Fruit fly (Drosophila melanogaster) whole organism, embryonic: ENCODE data around the gene CG6415.

Experiments
- Atf3 ChIP-seq: fragments of 200-800 bp; sonication (Bioruptor generic); optimal IDR thresholded peaks from 3 replicates; lab custom pipeline; 2016; ENCODE audit warnings: missing biosample characterization, missing genetic modification characterization
- Blimp-1 ChIP-seq: fragments of 200-800 bp; sonication (Bioruptor generic); optimal IDR thresholded peaks from 3 replicates; lab custom pipeline; 2018; ENCODE audit warnings: missing biosample characterization, missing genetic modification characterization, mild to moderate bottlenecking, moderate library complexity, missing genetic modification reagents
- BtbVII ChIP-seq: fragments of 200-800 bp; sonication (Bioruptor generic); optimal IDR thresholded peaks from 3 replicates; lab custom pipeline; 2017; ENCODE audit warnings: missing biosample characterization, mild to moderate bottlenecking, missing genetic modification characterization
- CG10979 ChIP-seq: fragments of 200-800 bp; sonication (Bioruptor generic); optimal IDR thresholded peaks from 2 replicates; lab custom pipeline; 2018; ENCODE audit warnings: missing biosample characterization, mild to moderate bottlenecking, missing genetic modification characterization, moderate library complexity
- CG11085 ChIP-seq: fragments of 200-800 bp; sonication (Bioruptor generic); IDR thresholded peaks from 2 replicates; pipeline ENCODE4 v1.3.6; 2022; ENCODE audit warnings: missing biosample characterization, missing genetic modification characterization
- CG11247 ChIP-seq: fragments of 200-800 bp; sonication (Bioruptor generic); IDR thresholded peaks from 2 replicates; pipeline ENCODE4 v1.3.6; 2022; ENCODE audit warnings: missing biosample characterization, missing genetic modification characterization
- CG13624 ChIP-seq: fragments of 200-800 bp; sonication (Bioruptor generic); optimal IDR thresholded peaks from 2 replicates; lab custom pipeline; 2016; ENCODE audit warnings: missing biosample characterization, missing genetic modification characterization
- CG1647 ChIP-seq: fragments of 200-800 bp; sonication (Bioruptor generic); optimal IDR thresholded peaks from 3 replicates; lab custom pipeline; 2016; ENCODE audit warnings: missing biosample characterization, missing genetic modification characterization
- CG17612 ChIP-seq: fragments of 200-800 bp; sonication (Bioruptor generic); IDR thresholded peaks from 2 replicates; pipeline ENCODE4 v1.3.6; 2022; ENCODE audit warnings: missing biosample characterization, missing genetic modification characterization
- CG18599 ChIP-seq: fragments of 200-800 bp; sonication (Bioruptor generic); optimal IDR thresholded peaks from 3 replicates; lab custom pipeline; 2017; ENCODE audit warnings: missing biosample characterization, missing genetic modification characterization, mild to moderate bottlenecking, moderate library complexity, missing genetic modification reagents
- CG18619 ChIP-seq: fragments of 200-800 bp; sonication (Bioruptor generic); optimal IDR thresholded peaks from 3 replicates; lab custom pipeline; 2017; ENCODE audit warnings: missing biosample characterization, mild to moderate bottlenecking, missing genetic modification characterization
- CG2875 ChIP-seq: fragments of 200-800 bp; sonication (Bioruptor generic); optimal IDR thresholded peaks from 2 replicates; lab custom pipeline; 2017; ENCODE audit warnings: missing biosample characterization, mild to moderate bottlenecking, missing genetic modification characterization, missing genetic modification reagents
- CG32772 ChIP-seq: fragments of 200-800 bp; sonication (Bioruptor generic); IDR thresholded peaks from 2 replicates; pipeline ENCODE4 v1.3.6; 2022; ENCODE audit warnings: missing biosample characterization, missing genetic modification characterization
- CG4820 ChIP-seq: fragments of 200-800 bp; sonication (Bioruptor generic); optimal IDR thresholded peaks from 3 replicates; lab custom pipeline; 2016; ENCODE audit warnings: missing biosample characterization, missing genetic modification characterization
- CG4854 ChIP-seq: fragments of 200-800 bp; sonication (Bioruptor generic); optimal IDR thresholded peaks from 2 replicates; lab custom pipeline; 2016; ENCODE audit warnings: missing biosample characterization, missing genetic modification characterization, inconsistent platforms
- CG7556 ChIP-seq: fragments of 200-800 bp; sonication (Bioruptor generic); optimal IDR thresholded peaks from 2 replicates; lab custom pipeline; 2017; ENCODE audit warnings: missing biosample characterization, mild to moderate bottlenecking, missing genetic modification characterization
- CG8388 ChIP-seq: fragments of 200-800 bp; sonication (Bioruptor generic); optimal IDR thresholded peaks from 2 replicates; lab custom pipeline; 2019; ENCODE audit warnings: missing biosample characterization, mild to moderate bottlenecking, missing genetic modification characterization, moderate library complexity
- CG8924 ChIP-seq: fragments of 200-800 bp; optimal IDR thresholded peaks from 3 replicates; lab custom pipeline; 2019; ENCODE audit warnings: missing biosample characterization, mild to moderate bottlenecking, missing genetic modification characterization, moderate library complexity
- CG8944 ChIP-seq: fragments of 200-800 bp; sonication (Bioruptor generic); optimal IDR thresholded peaks from 3 replicates; lab custom pipeline; 2016; ENCODE audit warnings: missing biosample characterization, missing genetic modification characterization
- CG9215 ChIP-seq: fragments of 200-800 bp; sonication (Bioruptor generic); IDR thresholded peaks from 2 replicates; pipeline ENCODE4 v1.3.6; 2022; ENCODE audit warnings: missing biosample characterization, missing genetic modification characterization
- CG9609 ChIP-seq: fragments of 200-800 bp; sonication (Bioruptor generic); optimal IDR thresholded peaks from 3 replicates; lab custom pipeline; 2016; ENCODE audit warnings: missing biosample characterization, missing genetic modification characterization
- Dad ChIP-seq: fragments of 200-800 bp; sonication (Bioruptor generic); optimal IDR thresholded peaks from 3 replicates; lab custom pipeline; 2016; ENCODE audit warnings: missing biosample characterization, missing genetic modification characterization
- Dfd ChIP-seq, 2 experiments: fragments of >200 bp; optimal IDR thresholded peaks; 2 replicates each; lab custom pipeline; 2017; ENCODE audit warnings: missing biosample characterization in 2 of 2, missing genetic modification characterization in 2 of 2
- HLH4C ChIP-seq: fragments of 200-800 bp; sonication (Bioruptor generic); IDR thresholded peaks from 3 replicates; pipeline ENCODE4 v1.3.6; 2022; ENCODE audit warnings: missing biosample characterization, missing genetic modification characterization; ENCODE audit not compliant: partially characterized antibody
- Hr3 ChIP-seq: fragments of 200-800 bp; sonication (Bioruptor generic); optimal IDR thresholded peaks from 3 replicates; lab custom pipeline; 2016; ENCODE audit warnings: missing biosample characterization, missing genetic modification characterization
- NFAT ChIP-seq: fragments of 200-800 bp; sonication (Bioruptor generic); IDR thresholded peaks from 2 replicates; pipeline ENCODE4 v1.3.6; 2022; ENCODE audit warnings: missing biosample characterization, missing genetic modification characterization
- Ptx1 ChIP-seq: fragments of 200-800 bp; sonication (Bioruptor generic); IDR thresholded peaks from 2 replicates; pipeline ENCODE4 v1.3.6; 2022; ENCODE audit warnings: missing biosample characterization, missing genetic modification characterization
- Rfx ChIP-seq: fragments of 200-800 bp; sonication (Bioruptor generic); IDR thresholded peaks from 2 replicates; pipeline ENCODE4 v1.3.6; 2022; ENCODE audit warnings: missing biosample characterization, missing genetic modification characterization
- al ChIP-seq: fragments of 200-800 bp; sonication (Bioruptor generic); IDR thresholded peaks from 2 replicates; pipeline ENCODE4 v1.3.6; 2022; ENCODE audit warnings: missing biosample characterization, missing genetic modification characterization
- bab2 ChIP-seq: fragments of 200-800 bp; sonication (Bioruptor generic); optimal IDR thresholded peaks from 2 replicates; lab custom pipeline; 2016; ENCODE audit warnings: missing biosample characterization, missing genetic modification characterization
- bbx ChIP-seq: fragments of 200-800 bp; sonication (Bioruptor generic); IDR thresholded peaks from 2 replicates; pipeline ENCODE4 v1.3.6; 2022; ENCODE audit warnings: missing biosample characterization, missing genetic modification characterization; ENCODE audit not compliant: partially characterized antibody
- bcd ChIP-seq: fragments of 200-800 bp; sonication (Bioruptor generic); optimal IDR thresholded peaks from 2 replicates; lab custom pipeline; 2017; ENCODE audit warnings: missing biosample characterization, mild to moderate bottlenecking, missing genetic modification characterization
- cato ChIP-seq: fragments of 200-800 bp; sonication (Bioruptor generic); optimal IDR thresholded peaks from 2 replicates; lab custom pipeline; 2016; ENCODE audit warnings: missing biosample characterization, missing genetic modification characterization, borderline replicate concordance
- ci ChIP-seq: fragments of 200-800 bp; sonication (Bioruptor generic); IDR thresholded peaks from 3 replicates; pipeline ENCODE4 v1.3.6; 2022; ENCODE audit warnings: missing biosample characterization, missing genetic modification characterization
- dan ChIP-seq: fragments of 200-800 bp; sonication (Bioruptor generic); IDR thresholded peaks from 2 replicates; pipeline ENCODE4 v1.3.6; 2022; ENCODE audit warnings: missing biosample characterization, missing genetic modification characterization
- dmrt11E ChIP-seq: fragments of 200-800 bp; sonication (Bioruptor generic); optimal IDR thresholded peaks from 3 replicates; lab custom pipeline; 2018; ENCODE audit warnings: missing biosample characterization, mild to moderate bottlenecking, missing genetic modification characterization, moderate library complexity
- ems ChIP-seq: fragments of 200-800 bp; sonication (Bioruptor generic); optimal IDR thresholded peaks from 3 replicates; lab custom pipeline; 2016; ENCODE audit warnings: missing biosample characterization, missing genetic modification characterization
- fu2 ChIP-seq: fragments of 200-800 bp; sonication (Bioruptor generic); optimal IDR thresholded peaks from 2 replicates; lab custom pipeline; 2016; ENCODE audit warnings: missing biosample characterization, missing genetic modification characterization
- gem ChIP-seq: fragments of 200-800 bp; sonication (Bioruptor generic); optimal IDR thresholded peaks from 2 replicates; lab custom pipeline; 2019; ENCODE audit warnings: missing biosample characterization, mild to moderate bottlenecking, missing genetic modification characterization, moderate library complexity
- kah ChIP-seq: fragments of 200-800 bp; sonication (Bioruptor generic); optimal IDR thresholded peaks from 2 replicates; lab custom pipeline; 2018; ENCODE audit warnings: missing biosample characterization, mild to moderate bottlenecking, missing genetic modification characterization
- lab ChIP-seq: fragments of 200-800 bp; sonication (Bioruptor generic); optimal IDR thresholded peaks from 3 replicates; lab custom pipeline; 2017; ENCODE audit warnings: missing biosample characterization, missing genetic modification characterization, mild to moderate bottlenecking, moderate library complexity, missing genetic modification reagents
- pan ChIP-seq, 4 experiments: fragments of >200 bp in 3 of 4; fragments of 200-800 bp in 1 of 4; sonication (Bioruptor generic) in 1 of 4; optimal IDR thresholded peaks in 3 of 4; IDR thresholded peaks in 1 of 4; 2 replicates each; pipeline versions ENCODE4 v1.3.6 to Lab custom; 2017 to 2022; ENCODE audit warnings: missing biosample characterization in 2 of 4, missing genetic modification characterization in 2 of 4, mixed read lengths in 1 of 4
- pho ChIP-seq: fragments of 200-800 bp; sonication (Bioruptor generic); optimal IDR thresholded peaks from 2 replicates; lab custom pipeline; 2016; ENCODE audit warnings: missing biosample characterization, missing genetic modification characterization
- psq ChIP-seq: fragments of 200-800 bp; sonication (Bioruptor generic); optimal IDR thresholded peaks from 2 replicates; lab custom pipeline; 2017; ENCODE audit warnings: missing biosample characterization, missing genetic modification characterization
- slou ChIP-seq: fragments of 200-800 bp; sonication (Bioruptor generic); optimal IDR thresholded peaks from 3 replicates; lab custom pipeline; 2016; ENCODE audit warnings: missing biosample characterization, missing genetic modification characterization
- sna ChIP-seq: fragments of 200-800 bp; sonication (Bioruptor generic); IDR thresholded peaks from 2 replicates; pipeline ENCODE4 v1.3.6; 2022; ENCODE audit warnings: missing biosample characterization, missing genetic modification characterization; ENCODE audit not compliant: partially characterized antibody
- tap ChIP-seq: fragments of 200-800 bp; optimal IDR thresholded peaks from 3 replicates; lab custom pipeline; 2019; ENCODE audit warnings: missing biosample characterization, mild to moderate bottlenecking, missing genetic modification characterization, moderate library complexity
- tio ChIP-seq: fragments of 200-800 bp; sonication (Bioruptor generic); optimal IDR thresholded peaks from 2 replicates; lab custom pipeline; 2017; ENCODE audit warnings: missing biosample characterization, missing genetic modification characterization, inconsistent platforms
- usp ChIP-seq: fragments of >200 bp; optimal IDR thresholded peaks from 2 replicates; lab custom pipeline; 2017; ENCODE audit warnings: missing biosample characterization, missing genetic modification characterization
- zfh1 ChIP-seq: fragments of 200-800 bp; sonication (Bioruptor generic); IDR thresholded peaks from 3 replicates; pipeline ENCODE4 v1.3.6; 2022; ENCODE audit warnings: missing biosample characterization, missing genetic modification characterization

The CG6415 gene

dm6 chr2L:10697992-10698391 lies 5.4 kb upstream of the CG6415 start, which contains the start of gene CG7300 (continued):
- TF ChIP-seq CG2875 (GFP tag; lab: Kevin White, UChicago) (no peak), ems (peak; percentile 29), HLH4C (GFP tag; lab: Robert Waterston, UW) (no peak), pan (optimal IDR thresholded peaks at IDR 0.05; lab: Kevin White, UChicago) (no peak), pan (GFP tag; optimal IDR thresholded peaks at IDR 0.05 in 1 of 2, IDR thresholded peaks at IDR 0.05 in 1 of 2) (peak in 1 of 2 experiments; percentile 72), ci (GFP tag; lab: Robert Waterston, UW) (peak; percentile 69; the same call in 1 of the 3 replicates), slou (GFP tag; lab: Kevin White, UChicago) (peak; percentile 21), fu2 (GFP tag; lab: Kevin White, UChicago) (peak; percentile 38), CG8924 (peak; percentile 36), CG1647 (peak; percentile 38), CG11085 (no peak; the same call in 1 of the 2 replicates), psq (no peak), pho (GFP tag; lab: Kevin White, UChicago) (peak; percentile 36), CG9609 (GFP tag; lab: Kevin White, UChicago) (peak; percentile 28), sna (GFP tag; lab: Robert Waterston, UW) (no peak), CG7556 (GFP tag; lab: Kevin White, UChicago) (peak; percentile 36), gem (peak; percentile 77), CG8944 (GFP tag; lab: Kevin White, UChicago) (peak; percentile 23), bbx (GFP tag; lab: Robert Waterston, UW) (no peak), CG17612 (0 out of 2 replicates have a peak, but pooled peaks have one; percentile 25), dan (GFP tag; lab: Robert Waterston, UW) (no peak), lab (GFP tag; lab: Kevin White, UChicago) (peak; percentile 76), Dad (GFP tag; lab: Kevin White, UChicago) (peak; percentile 27), CG13624 (GFP tag; lab: Kevin White, UChicago) (peak; percentile 68), bab2 (GFP tag; lab: Kevin White, UChicago) (peak; percentile 24), tap (tag; lab: Kevin White, UChicago) (peak; percentile 32), al (GFP tag; lab: Robert Waterston, UW) (peak; percentile 73), BtbVII (GFP tag; lab: Kevin White, UChicago) (peak; percentile 5), CG11247 (peak; percentile 70), cato (GFP tag; lab: Kevin White, UChicago) (peak; percentile 5), CG4854 (peak; percentile 36), CG18619 (GFP tag; lab: Kevin White, UChicago) (peak; percentile 23), CG9215 (GFP tag; lab: Robert Waterston, UW) (peak; percentile 61), CG18599 (peak; percentile 58), Atf3 (GFP tag; lab: Kevin White, UChicago) (peak; percentile 1), zfh1 (GFP tag; lab: Robert Waterston, UW) (peak; percentile 50; the same call in 2 of the 3 replicates), usp (GFP tag; lab: Kevin White, UChicago) (no peak), CG4820 (GFP tag; lab: Kevin White, UChicago) (peak; percentile 39), CG8388 (GFP tag; lab: Kevin White, UChicago) (peak; percentile 39), CG32772 (peak; percentile 55), Dfd (GFP tag; optimal IDR thresholded peaks at IDR 0.05; lab: Kevin White, UChicago) (no peak), Rfx (GFP tag; lab: Robert Waterston, UW) (peak; percentile 89), CG10979 (tag; lab: Kevin White, UChicago) (peak; percentile 54), Ptx1 (GFP tag; lab: Robert Waterston, UW) (peak; percentile 63), tio (GFP tag; lab: Kevin White, UChicago) (peak; percentile 18), Blimp-1 (peak; percentile 70), kah (GFP tag; lab: Kevin White, UChicago) (no peak), dmrt11E (tag; lab: Kevin White, UChicago) (peak; percentile 24), NFAT (GFP tag; lab: Robert Waterston, UW) (peak; percentile 64; the same call in 1 of the 2 replicates), Hr3 (GFP tag; lab: Kevin White, UChicago) (peak; percentile 15), bcd (GFP tag; lab: Kevin White, UChicago) (peak; percentile 58)
